Worm (Caenorhabditis elegans) whole organism, L2 larva: ENCODE data around the gene T20G5.12.

Experiments
- lsy-2 ChIP-seq, 2 experiments: fragments of 150-350 bp in 1 of 2; sonication (generic microtip) in 1 of 2; optimal IDR thresholded peaks; 2 replicates each; lab custom pipeline; 2014 to 2017; ENCODE audit warnings: missing biosample characterization in 2 of 2, missing genetic modification characterization in 2 of 2
- nhr-11 ChIP-seq: fragments of 150-350 bp; optimal IDR thresholded peaks from 2 replicates; lab custom pipeline; 2014; ENCODE audit warnings: missing biosample characterization, missing genetic modification characterization
- nhr-77 ChIP-seq: fragments of 150-350 bp; optimal IDR thresholded peaks from 2 replicates; lab custom pipeline; 2014; ENCODE audit warnings: missing biosample characterization, missing genetic modification characterization
- skn-1 ChIP-seq: sonication (generic microtip); optimal IDR thresholded peaks from 2 replicates; lab custom pipeline; 2017; ENCODE audit warnings: missing biosample characterization, missing genetic modification characterization

DNA sequence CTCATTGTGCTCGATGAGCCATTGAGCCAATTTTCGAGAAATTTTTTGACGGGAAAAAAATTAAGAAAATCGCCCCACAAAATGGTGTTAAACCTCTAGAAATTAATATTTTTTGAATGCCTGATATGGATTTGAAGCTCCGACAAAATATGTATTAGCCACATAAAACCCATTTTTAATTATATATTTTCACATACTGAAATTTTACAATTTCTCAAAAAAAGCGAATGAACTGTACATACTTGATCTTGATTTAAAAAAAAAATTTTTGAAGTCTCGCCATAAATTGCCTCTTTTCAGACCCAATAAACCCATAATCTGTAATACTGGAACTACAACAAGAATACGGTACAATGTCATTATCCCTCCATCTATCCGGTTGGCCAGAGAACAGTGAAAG, 48.9 kb upstream of the T20G5.12 start, which contains the start of gene nac-3:
- TF ChIP-seq lsy-2 (tag; optimal IDR thresholded peaks at IDR 0.05; lab: Kevin White, UChicago): no peak
- no peak for TF ChIP-seq nhr-11 (tag; lab: Kevin White, UChicago)
- TF ChIP-seq skn-1: no peak
- TF ChIP-seq nhr-77 (tag; lab: Kevin White, UChicago): no peak
